Worm (Caenorhabditis elegans) whole organism, midembryonic: ENCODE measurements around the gene mak-1.

Experiments
- med-1 ChIP-seq: sonication (generic microtip); optimal IDR thresholded peaks from 2 replicates; lab custom pipeline; 2017; ENCODE audit warnings: missing genetic modification characterization, mild to moderate bottlenecking, missing compliant biosample characterization, antibody characterized with exemption, missing genetic modification reagents; ENCODE audit not compliant: insufficient read depth
- ztf-23 ChIP-seq: fragments of 200-800 bp; sonication (Bioruptor generic); IDR thresholded peaks from 2 replicates; pipeline ENCODE4 v1.3.6; 2022; ENCODE audit warnings: missing genetic modification reagents, missing genetic modification characterization, missing compliant biosample characterization

- TF ChIP-seq ztf-23 (GFP tag; lab: Robert Waterston, UW) (no peak), med-1 (no peak)
Observed at ce11 chrII:8746298-8746775, 2.5 kb downstream of the mak-1 start.
